Worm (Caenorhabditis elegans): ENCODE results near the gene oct-2.

Gene oct-2

ce11 chrX:11337783-11338182, 8.5 kb upstream of the oct-2 start, which contains the start of gene gcy-9:
TSS of gene gcy-9 (minus strand) at chrX:11337883.
- TF ChIP-seq him-1 (tag; optimal IDR thresholded peaks at IDR 0.05): no peak
- no peak for TF ChIP-seq rec-8 (tag; optimal IDR thresholded peaks at IDR 0.05)
- no peak for TF ChIP-seq lag-1 (GFP tag; IDR thresholded peaks at IDR 0.05)
- no peak for TF ChIP-seq fkh-3 (tag; optimal IDR thresholded peaks at IDR 0.05)
- TF ChIP-seq attf-3 (GFP tag; conservative IDR thresholded peaks at IDR 0.05): no peak

ce11 chrX:11339375-11339924, 6.8 kb upstream of the oct-2 start, which contains the start of gene aco-1:
TSS of gene aco-1 (plus strand) at chrX:11339874.
- TF ChIP-seq gei-17 (GFP tag; optimal IDR thresholded peaks at IDR 0.05): peak; percentile 25
- peak; percentile 3; the same call in 1 of the 2 replicates for TF ChIP-seq hmg-1.2 (GFP tag; IDR thresholded peaks at IDR 0.05)
- peak; percentile 72 for TF ChIP-seq nhr-80 (tag; optimal IDR thresholded peaks at IDR 0.05)
- TF ChIP-seq let-607 (tag; optimal IDR thresholded peaks at IDR 0.05): peak in 1 of 2 experiments; percentile 33
- TF ChIP-seq B0261.1 (tag; optimal IDR thresholded peaks at IDR 0.05): no peak
- no peak for TF ChIP-seq snpc-4 (GFP tag; optimal IDR thresholded peaks at IDR 0.05)
- peak in 1 of 4 experiments; percentile 29 for TF ChIP-seq snpc-4 (tag; optimal IDR thresholded peaks at IDR 0.05)
- no peak for TF ChIP-seq bed-2 (GFP tag; IDR thresholded peaks at IDR 0.05)
- TF ChIP-seq F57A8.1 (GFP tag; optimal IDR thresholded peaks at IDR 0.05): no peak
- TF ChIP-seq nfyb-1 (GFP tag; IDR thresholded peaks at IDR 0.05): 0 out of 2 replicates have a peak, but pooled peaks have one; percentile 41
- 0 out of 2 replicates have a peak, but pooled peaks have one; percentile 35 for TF ChIP-seq dox-1 (GFP tag; IDR thresholded peaks at IDR 0.05)
- peak; percentile 28 for TF ChIP-seq attf-5 (GFP tag; optimal IDR thresholded peaks at IDR 0.05)
- TF ChIP-seq F49E8.2 (tag; optimal IDR thresholded peaks at IDR 0.05; ENCODE audit: insufficient read depth): no peak
- TF ChIP-seq cebp-2 (GFP tag; IDR thresholded peaks at IDR 0.05): no peak

ce11 chrX:11340478-11340877, 5.8 kb upstream of the oct-2 start:
- TF ChIP-seq nhr-80 (tag; optimal IDR thresholded peaks at IDR 0.05) (peak; percentile 17), mcd-1 (GFP tag; IDR thresholded peaks at IDR 0.05) (no peak)

- no peak for TF ChIP-seq atf-7 (tag; optimal IDR thresholded peaks at IDR 0.05)
- no peak for TF ChIP-seq mes-4 (tag; optimal IDR thresholded peaks at IDR 0.05)
- TF ChIP-seq lsl-1 (GFP tag; optimal IDR thresholded peaks at IDR 0.05): no peak
Measured at ce11 chrX:11344899-11345298, 1.4 kb upstream of the oct-2 start.

- peak; percentile 8 for TF ChIP-seq nhr-80 (tag; optimal IDR thresholded peaks at IDR 0.05)
- TF ChIP-seq attf-5 (GFP tag; optimal IDR thresholded peaks at IDR 0.05): no peak
Measured at ce11 chrX:11345471-11345870, 784 bp upstream of the oct-2 start.

ce11 chrX:11351288-11351687, 5.0 kb downstream of the oct-2 start:
- TF ChIP-seq F52B5.7 (tag; optimal IDR thresholded peaks at IDR 0.05) (no peak), Y56A3A.18 (GFP tag; IDR thresholded peaks at IDR 0.05) (no peak), nhr-80 (tag; optimal IDR thresholded peaks at IDR 0.05) (peak; percentile 56)

ce11 chrX:11351856-11352255, 5.6 kb downstream of the oct-2 start, which contains the start of gene pgp-3:
TSS of gene pgp-3 (plus strand) at chrX:11352156.
- TF ChIP-seq F37B4.10 (GFP tag; IDR thresholded peaks at IDR 0.05) (no peak), hlh-12 (tag; optimal IDR thresholded peaks at IDR 0.05) (no peak), ztf-25 (GFP tag; IDR thresholded peaks at IDR 0.05) (no peak), nfyb-1 (GFP tag; IDR thresholded peaks at IDR 0.05) (no peak), hrde-1 (tag; optimal IDR thresholded peaks at IDR 0.05; ENCODE audit: borderline replicate concordance) (no peak), F52B5.7 (tag; optimal IDR thresholded peaks at IDR 0.05) (no peak), hmg-1.2 (GFP tag; IDR thresholded peaks at IDR 0.05) (no peak), bed-2 (GFP tag; IDR thresholded peaks at IDR 0.05) (no peak), hsf-1 (GFP tag; IDR thresholded peaks at IDR 0.05) (no peak), xnd-1 (tag; optimal IDR thresholded peaks at IDR 0.05) (no peak), T07F8.4 (tag; optimal IDR thresholded peaks at IDR 0.05) (no peak), rcor-1 (GFP tag; IDR thresholded peaks at IDR 0.05) (no peak), unc-130 (GFP tag; optimal IDR thresholded peaks at IDR 0.05) (no peak), ztf-18 (tag; optimal IDR thresholded peaks at IDR 0.05) (no peak)
